Worm (Caenorhabditis elegans) whole organism, mixed stage, embryonic: ENCODE results near the gene F59A7.11.

ENCODE experiments used
- ces-1 ChIP-seq: fragments of 150-350 bp; optimal IDR thresholded peaks from 2 replicates; lab custom pipeline; 2014; ENCODE audit warnings: missing biosample characterization, missing genetic modification reagents, missing genetic modification characterization
- ztf-11 ChIP-seq: fragments of 150-350 bp; optimal IDR thresholded peaks from 2 replicates; lab custom pipeline; 2014; ENCODE audit warnings: missing biosample characterization, missing genetic modification characterization

DNA sequence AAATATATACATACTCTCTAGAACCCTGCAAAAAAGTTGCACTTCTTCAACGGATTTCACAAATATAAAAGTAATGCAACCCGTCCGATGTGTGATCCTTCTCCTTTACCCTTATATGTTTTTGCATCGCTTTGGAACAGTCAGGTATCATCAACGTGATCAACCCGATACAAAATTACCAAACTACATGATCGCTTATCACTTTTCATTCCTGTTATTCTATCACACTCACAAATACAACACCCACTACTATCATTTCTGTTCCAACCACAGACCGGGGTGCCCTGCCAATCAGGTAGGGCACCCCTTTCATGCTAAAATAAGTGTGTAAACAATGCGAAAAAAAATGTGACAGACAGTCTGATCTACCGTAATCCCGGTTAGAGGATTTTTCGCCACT, 46.8 kb downstream of the F59A7.11 start:
- TF ChIP-seq ces-1 (GFP tag; lab: Kevin White, UChicago) (no peak), ztf-11 (tag; lab: Kevin White, UChicago) (no peak)
